Fruit fly (Drosophila melanogaster): ENCODE measurements around the gene CG13299.

The CG13299 gene

DNA sequence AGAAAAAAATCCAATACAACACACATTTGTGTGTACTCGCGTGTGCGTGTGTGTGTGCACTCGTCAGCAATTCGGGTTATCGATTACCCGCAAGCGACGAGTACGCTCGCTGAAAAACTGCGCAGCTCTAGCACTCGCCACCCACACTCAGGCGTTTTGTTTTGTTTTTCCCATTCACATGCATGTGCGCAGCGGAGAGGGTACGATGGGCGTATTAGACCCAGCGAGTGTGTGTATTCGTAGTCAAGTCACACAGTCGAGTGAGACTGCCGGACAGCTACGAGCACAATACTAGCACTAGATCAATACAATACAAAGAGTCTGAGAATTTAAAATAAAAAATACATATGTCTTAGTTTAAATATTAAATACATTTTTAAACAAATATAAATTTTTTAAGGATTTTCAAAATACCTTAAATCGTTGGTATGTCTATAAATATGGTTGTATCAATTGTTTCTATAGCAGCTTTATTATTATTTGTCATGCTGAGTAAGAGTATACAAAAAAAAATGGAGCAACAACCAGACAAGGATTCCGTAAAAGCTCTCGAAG lies 47.2 kb downstream of the CG13299 start, which contains the start of the genes D19B and CG43293 (continued):
- TF ChIP-seq dl (GFP tag; optimal IDR thresholded peaks at IDR 0.05; ENCODE audit: insufficient read depth in 1 of 2, partially characterized antibody in 2 of 2) = no peak
- TF ChIP-seq fru (GFP tag; optimal IDR thresholded peaks at IDR 0.05) = peak; percentile 80

All from whole organism, wandering third instar larva.